Worm (Caenorhabditis elegans) whole organism, late embryonic: Measurements from ENCODE around the gene rpl-28.

Source experiments
- T23F11.4 ChIP-seq: fragments of 200-800 bp; sonication (Bioruptor generic); optimal IDR thresholded peaks from 2 replicates; lab custom pipeline; 2018; ENCODE audit warnings: mild to moderate bottlenecking, missing genetic modification characterization, missing compliant biosample characterization
- ama-1 ChIP-seq: fragments of 150-350 bp; optimal IDR thresholded peaks from 2 replicates; lab custom pipeline; 2014
- ceh-30 ChIP-seq: fragments of 150-350 bp; optimal IDR thresholded peaks from 2 replicates; lab custom pipeline; 2014; ENCODE audit warnings: missing biosample characterization, missing genetic modification characterization
- ceh-6 ChIP-seq: fragments of 200-800 bp; sonication (Bioruptor generic); optimal IDR thresholded peaks from 2 replicates; lab custom pipeline; 2018; ENCODE audit warnings: mild to moderate bottlenecking, missing genetic modification characterization, missing compliant biosample characterization
- eyg-1 ChIP-seq: sonication (generic microtip); optimal IDR thresholded peaks from 2 replicates; lab custom pipeline; 2016; ENCODE audit warnings: missing genotype, missing genetic modification characterization, missing compliant biosample characterization
- fax-1 ChIP-seq: sonication (generic microtip); optimal IDR thresholded peaks from 2 replicates; lab custom pipeline; 2016; ENCODE audit warnings: missing genotype, missing genetic modification characterization, missing compliant biosample characterization
- lim-6 ChIP-seq: sonication (generic microtip); optimal IDR thresholded peaks from 2 replicates; lab custom pipeline; 2016; ENCODE audit warnings: missing genetic modification characterization, missing compliant biosample characterization
- pha-4 ChIP-seq: fragments of 150-350 bp; optimal IDR thresholded peaks from 2 replicates; lab custom pipeline; 2018; ENCODE audit warnings: missing biosample characterization, missing genetic modification reagents, missing genetic modification characterization
- rnt-1 ChIP-seq: sonication (generic microtip); optimal IDR thresholded peaks from 2 replicates; lab custom pipeline; 2016; ENCODE audit warnings: missing genetic modification characterization, missing compliant biosample characterization
- sdc-2 ChIP-seq: sonication (generic microtip); optimal IDR thresholded peaks from 2 replicates; lab custom pipeline; 2016; ENCODE audit warnings: missing genotype, missing genetic modification characterization, missing compliant biosample characterization
- sox-4 ChIP-seq: sonication (generic microtip); optimal IDR thresholded peaks from 2 replicates; lab custom pipeline; 2017; ENCODE audit warnings: mild to moderate bottlenecking, missing genetic modification characterization, inconsistent platforms, missing compliant biosample characterization
- unc-3 ChIP-seq, 2 experiments: fragments of 200-800 bp in 1 of 2; sonication (Bioruptor generic) in 1 of 2; sonication (generic microtip) in 1 of 2; conservative IDR thresholded peaks in 1 of 2; optimal IDR thresholded peaks in 1 of 2; 2 replicates each; pipeline versions ENCODE4 v1.3.6 to Lab custom; 2016 to 2022; ENCODE audit warnings: missing compliant biosample characterization in 2 of 2, missing genetic modification characterization in 2 of 2, missing genetic modification reagents in 1 of 2
- unc-86 ChIP-seq: sonication (generic microtip); optimal IDR thresholded peaks from 2 replicates; lab custom pipeline; 2016; ENCODE audit warnings: missing genetic modification characterization, missing compliant biosample characterization

ce11 chrV:12695155-12695554 lies 32.8 kb downstream of the rpl-28 start, which contains the start of gene parn-1:
- TF ChIP-seq eyg-1 (tag; lab: Kevin White, UChicago) (no peak), T23F11.4 (no peak), ceh-30 (tag; lab: Kevin White, UChicago) (no peak), lim-6 (tag; lab: Kevin White, UChicago) (no peak), ama-1 (lab: Kevin White, UChicago) (no peak), pha-4 (tag; lab: Kevin White, UChicago) (no peak), unc-3 (GFP tag; conservative IDR thresholded peaks at IDR 0.05; lab: Robert Waterston, UW) (no peak), unc-3 (tag; optimal IDR thresholded peaks at IDR 0.05; lab: Kevin White, UChicago) (no peak), sdc-2 (tag; lab: Kevin White, UChicago) (no peak), unc-86 (tag; lab: Kevin White, UChicago) (no peak), ceh-6 (GFP tag; lab: Kevin White, UChicago) (no peak), fax-1 (tag; lab: Kevin White, UChicago) (no peak), sox-4 (tag; lab: Kevin White, UChicago) (no peak), rnt-1 (tag; lab: Kevin White, UChicago) (no peak)
